Fruit fly (Drosophila melanogaster): ENCODE measurements around the gene CG5646.

CG5646 gene

dm6 chr3R:27603671-27604070 lies 42.6 kb upstream of the CG5646 start:
- TF ChIP-seq Drgx (GFP tag; IDR thresholded peaks at IDR 0.05) (0 out of 2 replicates have a peak, but pooled peaks have one; percentile 42), C15 (GFP tag; IDR thresholded peaks at IDR 0.05) (no peak), CG1024 (GFP tag; IDR thresholded peaks at IDR 0.05) (no peak), exex (tag; optimal IDR thresholded peaks at IDR 0.05) (no peak), D19A (tag; optimal IDR thresholded peaks at IDR 0.05) (no peak)

DNA sequence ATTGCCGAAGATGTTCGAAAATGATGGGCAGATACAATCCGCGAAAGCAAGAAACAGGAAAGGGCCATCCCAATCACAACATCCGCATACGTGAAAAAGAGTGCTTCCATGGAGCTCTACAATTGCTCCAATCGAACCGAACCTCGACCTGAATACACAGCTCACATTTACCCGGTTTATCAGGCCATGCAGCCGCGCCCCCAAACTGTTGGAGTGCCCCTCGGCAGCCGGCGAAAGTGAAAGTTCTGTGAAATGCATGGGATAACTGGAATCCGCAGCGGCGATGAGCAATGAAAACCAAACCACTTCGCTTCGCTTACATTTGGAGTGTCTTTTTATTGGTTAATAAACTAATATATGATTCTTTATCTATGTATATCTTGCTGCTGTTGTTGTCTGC lies 36.1 kb upstream of the CG5646 start:
- no peak for TF ChIP-seq Sry-δ (GFP tag; optimal IDR thresholded peaks at IDR 0.05)
- TF ChIP-seq CG5180 (GFP tag; optimal IDR thresholded peaks at IDR 0.05) = peak; percentile 90
- no peak for TF ChIP-seq Meics (GFP tag; optimal IDR thresholded peaks at IDR 0.05)
- no peak for TF ChIP-seq ssp (GFP tag; IDR thresholded peaks at IDR 0.05)
- TF ChIP-seq sim (GFP tag; IDR thresholded peaks at IDR 0.05) = 0 out of 2 replicates have a peak, but pooled peaks have one; percentile 20
- TF ChIP-seq CG18476 (GFP tag; optimal IDR thresholded peaks at IDR 0.05) = peak; percentile 49
- TF ChIP-seq Sin3A (optimal IDR thresholded peaks at IDR 0.05) = no peak
- TF ChIP-seq unpg (GFP tag; optimal IDR thresholded peaks at IDR 0.05) = no peak
- TF ChIP-seq CG11093 (GFP tag; IDR thresholded peaks at IDR 0.05) = no peak
- peak; percentile 73 for TF ChIP-seq HLHmδ (GFP tag; optimal IDR thresholded peaks at IDR 0.05)
- no peak for TF ChIP-seq zen (tag; optimal IDR thresholded peaks at IDR 0.05)
- peak; percentile 99 for TF ChIP-seq Blimp-1 (GFP tag; optimal IDR thresholded peaks at IDR 0.05)
- TF ChIP-seq CG10431 (GFP tag; optimal IDR thresholded peaks at IDR 0.05) = peak; percentile 40
- TF ChIP-seq CG7839 (tag; optimal IDR thresholded peaks at IDR 0.05) = no peak
- no peak for TF ChIP-seq tgo (GFP tag; IDR thresholded peaks at IDR 0.05)
- TF ChIP-seq dimm (GFP tag; IDR thresholded peaks at IDR 0.05) = no peak
- no peak for TF ChIP-seq CG31365 (tag; optimal IDR thresholded peaks at IDR 0.05)
- no peak for TF ChIP-seq luna (GFP tag; optimal IDR thresholded peaks at IDR 0.05)

- TF ChIP-seq CG5180 (GFP tag; optimal IDR thresholded peaks at IDR 0.05) (peak; percentile 97), Hr51 (GFP tag; optimal IDR thresholded peaks at IDR 0.05) (no peak), E2f2 (GFP tag; IDR thresholded peaks at IDR 0.05) (peak; percentile 11; the same call in 1 of the 2 replicates), chinmo (GFP tag; IDR thresholded peaks at IDR 0.05; ENCODE audit: partially characterized antibody) (0 out of 4 replicates have a peak, but pooled peaks have one; percentile 62), CG18011 (GFP tag; optimal IDR thresholded peaks at IDR 0.05) (peak; percentile 84)
Measured at dm6 chr3R:27595979-27596378, 34.9 kb upstream of the CG5646 start, which contains the start of gene CG5639. Gene CG5639 (minus strand): TSS chr3R:27596130.

dm6 chr3R:27593580-27594187 lies 32.6 kb upstream of the CG5646 start:
- TF ChIP-seq gsb-n (tag; optimal IDR thresholded peaks at IDR 0.05) (no peak), Fer3 (tag; optimal IDR thresholded peaks at IDR 0.05) (no peak), CG12071 (GFP tag; optimal IDR thresholded peaks at IDR 0.05) (no peak), vvl (GFP tag; IDR thresholded peaks at IDR 0.05) (peak; percentile 42; the same call in 1 of the 2 replicates), nerfin-2 (GFP tag; IDR thresholded peaks at IDR 0.05; ENCODE audit: partially characterized antibody) (no peak), Gug (GFP tag; IDR thresholded peaks at IDR 0.05) (no peak), Blimp-1 (GFP tag; optimal IDR thresholded peaks at IDR 0.05) (peak; percentile 88), CG11398 (GFP tag; optimal IDR thresholded peaks at IDR 0.05) (no peak), Hr78 (GFP tag; optimal IDR thresholded peaks at IDR 0.05) (peak in 1 of 2 experiments; percentile 69), sens-2 (GFP tag; IDR thresholded peaks at IDR 0.05) (no peak), sd (tag; optimal IDR thresholded peaks at IDR 0.05) (peak; percentile 27), oc (tag; optimal IDR thresholded peaks at IDR 0.05) (peak; percentile 62), bab2 (GFP tag; optimal IDR thresholded peaks at IDR 0.05) (no peak), ems (GFP tag; optimal IDR thresholded peaks at IDR 0.05) (no peak), Pdp1 (GFP tag; optimal IDR thresholded peaks at IDR 0.05) (peak in 1 of 2 experiments; percentile 37)

Data from whole organism, embryonic.